Fruit fly (Drosophila melanogaster): ENCODE results near the gene CG46525.

Gene CG46525

dm6 chr3L:17486794-17487726 is 12.0 kb downstream of the CG46525 start, which contains the start of gene Oatp74D (continued):
- TF ChIP-seq CG14710 (tag; optimal IDR thresholded peaks at IDR 0.05) (peak; percentile 32), CG16815 (GFP tag; optimal IDR thresholded peaks at IDR 0.05) (no peak), sim (GFP tag; IDR thresholded peaks at IDR 0.05) (no peak), br (optimal IDR thresholded peaks at IDR 0.05) (no peak), vvl (GFP tag; IDR thresholded peaks at IDR 0.05) (peak; percentile 85), CHES-1-like (GFP tag; optimal IDR thresholded peaks at IDR 0.05) (peak; percentile 33), CG12299 (tag; optimal IDR thresholded peaks at IDR 0.05) (peak; percentile 72), tx (GFP tag; optimal IDR thresholded peaks at IDR 0.05) (no peak), CG34376 (GFP tag; optimal IDR thresholded peaks at IDR 0.05) (peak; percentile 83), CG1832 (GFP tag; optimal IDR thresholded peaks at IDR 0.05) (no peak), CG11398 (GFP tag; optimal IDR thresholded peaks at IDR 0.05) (peak; percentile 3), Lim3 (GFP tag; IDR thresholded peaks at IDR 0.05) (no peak), CG3065 (GFP tag; optimal IDR thresholded peaks at IDR 0.05) (no peak), da (GFP tag; optimal IDR thresholded peaks at IDR 0.05) (no peak), CG3995 (GFP tag; optimal IDR thresholded peaks at IDR 0.05) (no peak), fu2 (GFP tag; optimal IDR thresholded peaks at IDR 0.05) (no peak), CG11696 (GFP tag; IDR thresholded peaks at IDR 0.05) (peak; percentile 39; the same call in 1 of the 2 replicates), Aef1 (GFP tag; IDR thresholded peaks at IDR 0.05) (no peak), GATAe (GFP tag; conservative IDR thresholded peaks at IDR 0.05) (peak; percentile 48), Hmr (GFP tag; optimal IDR thresholded peaks at IDR 0.05) (peak; percentile 66), CkIIα-i1 (GFP tag; IDR thresholded peaks at IDR 0.05) (no peak), CG8290 (GFP tag; optimal IDR thresholded peaks at IDR 0.05) (no peak), CG8290 (tag; optimal IDR thresholded peaks at IDR 0.05) (peak; percentile 20 to 72), CG10543 (GFP tag; optimal IDR thresholded peaks at IDR 0.05) (peak; percentile 92), Six4 (GFP tag; optimal IDR thresholded peaks at IDR 0.05) (no peak), chif (GFP tag; optimal IDR thresholded peaks at IDR 0.05) (peak in 1 of 2 experiments; percentile 25), Hmx (GFP tag; optimal IDR thresholded peaks at IDR 0.05) (no peak), ftz-f1 (GFP tag; optimal IDR thresholded peaks at IDR 0.05) (peak; percentile 74), tap (tag; optimal IDR thresholded peaks at IDR 0.05) (no peak), Stat92E (GFP tag; optimal IDR thresholded peaks at IDR 0.05) (peak in 1 of 3 experiments; percentile 46), ranshi (GFP tag; IDR thresholded peaks at IDR 0.05) (peak; percentile 31; the same call in 1 of the 2 replicates), CG43689 (GFP tag; IDR thresholded peaks at IDR 0.05) (no peak), CG14860 (GFP tag; IDR thresholded peaks at IDR 0.05; ENCODE audit: partially characterized antibody) (no peak), HHEX (GFP tag; optimal IDR thresholded peaks at IDR 0.05) (peak; percentile 28), bbx (GFP tag; IDR thresholded peaks at IDR 0.05; ENCODE audit: partially characterized antibody) (peak; percentile 38), dmrt11E (tag; optimal IDR thresholded peaks at IDR 0.05) (peak; percentile 50), ap (GFP tag; IDR thresholded peaks at IDR 0.05) (no peak), CG4730 (GFP tag; IDR thresholded peaks at IDR 0.05) (no peak), CG17385 (GFP tag; optimal IDR thresholded peaks at IDR 0.05) (no peak), Hey (tag; optimal IDR thresholded peaks at IDR 0.05) (peak; percentile 27), ssp (GFP tag; IDR thresholded peaks at IDR 0.05) (no peak), MTF-1 (GFP tag; optimal IDR thresholded peaks at IDR 0.05; ENCODE audit: borderline replicate concordance) (peak; percentile 18), h (optimal IDR thresholded peaks at IDR 0.05) (no peak), nerfin-2 (GFP tag; IDR thresholded peaks at IDR 0.05; ENCODE audit: partially characterized antibody) (no peak), sd (tag; optimal IDR thresholded peaks at IDR 0.05) (peak; percentile 96), Drgx (GFP tag; IDR thresholded peaks at IDR 0.05) (peak; percentile 69), Kr (GFP tag; optimal IDR thresholded peaks at IDR 0.05) (peak; percentile 87), CG5180 (GFP tag; optimal IDR thresholded peaks at IDR 0.05) (peak; percentile 56), CG7963 (GFP tag; IDR thresholded peaks at IDR 0.05; ENCODE audit: partially characterized antibody) (no peak)
